In the genomic region with DNA sequence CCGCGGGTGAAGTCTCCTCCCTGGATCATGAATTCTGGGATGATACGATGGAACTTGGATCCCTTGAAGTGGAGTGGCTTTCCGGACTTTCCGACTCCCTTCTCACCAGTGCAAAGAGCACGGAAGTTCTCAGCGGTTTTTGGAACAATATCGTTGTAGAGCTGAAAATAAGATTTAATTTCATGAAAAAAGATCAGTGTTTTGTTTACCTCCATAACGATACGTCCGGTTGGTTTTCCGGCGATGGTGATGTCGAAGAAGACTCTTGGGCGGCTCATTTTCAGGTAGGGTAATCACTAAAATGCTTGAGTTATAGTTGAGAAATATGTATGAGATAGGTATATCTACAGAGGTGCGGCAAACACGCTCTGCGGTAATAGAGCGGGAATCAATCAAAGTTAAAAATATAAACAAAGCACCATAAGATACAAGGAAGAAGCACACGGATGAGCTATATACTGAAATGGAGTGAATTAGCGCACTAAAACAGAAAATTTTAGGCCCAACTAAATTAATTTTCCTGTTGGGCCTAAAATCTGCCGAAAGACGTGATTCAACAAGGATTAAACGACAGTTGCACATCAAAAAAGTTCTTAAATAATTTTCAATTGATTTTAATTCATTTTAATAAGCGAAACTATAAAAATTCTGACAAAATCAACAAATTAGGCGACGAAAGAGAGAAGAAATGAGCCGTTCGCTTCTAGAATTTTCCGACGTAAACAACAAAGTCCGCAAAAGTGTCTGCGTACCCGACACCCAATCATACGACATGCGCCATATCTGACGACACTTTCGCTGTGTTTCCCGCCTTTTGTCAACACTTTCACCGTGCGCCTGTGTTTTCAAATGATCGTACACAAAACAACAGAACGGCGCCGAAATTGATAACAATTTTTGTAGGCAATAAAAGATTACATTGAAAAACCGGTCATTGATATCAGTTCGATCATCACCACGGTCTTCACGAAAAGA, we compare ENCODE assay signal across 6 worm cellular contexts.
TF ChIP-seq lines count a peak whose summit lies in the region.

A gene (minus strand): TSS at position 296 of the 975 bp plus-strand sequence.
A gene (plus strand): TSS at position 806 of the 975 bp plus-strand sequence.

TF ChIP-seq in whole organism, L1 larva, 84 proteins besides CTCF, POLR2A, EP300 and RAD21 (continued from another document and continues in another):
- TF ChIP-seq lsy-2 (tag; optimal IDR thresholded peaks at IDR 0.05; lab: Kevin White, UChicago) (peak; percentile 76 to 81), alr-1 (tag; optimal IDR thresholded peaks at IDR 0.05; lab: Kevin White, UChicago; ENCODE audit: borderline replicate concordance) (no peak), fos-1 (tag; optimal IDR thresholded peaks at IDR 0.05; lab: Kevin White, UChicago) (peak; percentile 40), hlh-17 (GFP tag; optimal IDR thresholded peaks at IDR 0.05; lab: Kevin White, UChicago; ENCODE audit: borderline replicate concordance) (no peak), lin-13 (GFP tag; optimal IDR thresholded peaks at IDR 0.05; lab: Kevin White, UChicago) (peak; percentile 7), nhr-84 (tag; optimal IDR thresholded peaks at IDR 0.05; lab: Kevin White, UChicago) (no peak), mep-1 (tag; optimal IDR thresholded peaks at IDR 0.05; lab: Kevin White, UChicago) (peak; percentile 85), nhr-77 (tag; optimal IDR thresholded peaks at IDR 0.05; lab: Kevin White, UChicago) (no peak), pag-3 (tag; optimal IDR thresholded peaks at IDR 0.05; lab: Kevin White, UChicago; ENCODE audit: borderline replicate concordance, insufficient read depth) (peak; percentile 18), egl-27 (tag; optimal IDR thresholded peaks at IDR 0.05; lab: Kevin White, UChicago) (no peak), elt-3 (tag; optimal IDR thresholded peaks at IDR 0.05; lab: Kevin White, UChicago) (peak in 2 of 6 experiments; percentile 81 to 92), zag-1 (tag; optimal IDR thresholded peaks at IDR 0.05; lab: Kevin White, UChicago) (no peak), isw-1 (GFP tag; IDR thresholded peaks at IDR 0.05; lab: Robert Waterston, UW) (peak; percentile 67), lin-39 (tag; optimal IDR thresholded peaks at IDR 0.05; lab: Kevin White, UChicago) (peak; percentile 55), unc-30 (tag; optimal IDR thresholded peaks at IDR 0.05; lab: Kevin White, UChicago) (no peak), ceh-8 (GFP tag; optimal IDR thresholded peaks at IDR 0.05; lab: Kevin White, UChicago) (no peak), xbp-1 (tag; optimal IDR thresholded peaks at IDR 0.05; lab: Kevin White, UChicago) (peak; percentile 86), egl-13 (tag; optimal IDR thresholded peaks at IDR 0.05; lab: Kevin White, UChicago) (peak; percentile 75), skn-1 (tag; optimal IDR thresholded peaks at IDR 0.05; lab: Kevin White, UChicago) (peak; percentile 55)

TF ChIP-seq in whole organism, L2 larva, 48 proteins besides CTCF, POLR2A, EP300 and RAD21 (continued from another document):
- TF ChIP-seq nhr-129 (tag; optimal IDR thresholded peaks at IDR 0.05; lab: Kevin White, UChicago), result peak; percentile 71
- TF ChIP-seq nhr-11 (tag; optimal IDR thresholded peaks at IDR 0.05; lab: Kevin White, UChicago), result no peak
- peak; percentile 34 for TF ChIP-seq ztf-4 (tag; optimal IDR thresholded peaks at IDR 0.05; lab: Kevin White, UChicago)
- TF ChIP-seq R02D3.7 (tag; optimal IDR thresholded peaks at IDR 0.05; lab: Kevin White, UChicago), result peak; percentile 9
- TF ChIP-seq mdl-1 (tag; optimal IDR thresholded peaks at IDR 0.05; lab: Kevin White, UChicago), result peak in 1 of 2 experiments; percentile 18
- peak; percentile 61 for TF ChIP-seq nhr-21 (tag; optimal IDR thresholded peaks at IDR 0.05; lab: Kevin White, UChicago)
TF ChIP-seq in whole organism, L2 larva: peak in this region for 21.

TF ChIP-seq in whole organism, L3 larva, 47 proteins besides CTCF, POLR2A, EP300 and RAD21 (continued from another document):
- TF ChIP-seq nhr-23 (tag; optimal IDR thresholded peaks at IDR 0.05; lab: Kevin White, UChicago) (peak; percentile 74), tbx-2 (tag; optimal IDR thresholded peaks at IDR 0.05; lab: Kevin White, UChicago) (peak; percentile 68), pqm-1 (tag; optimal IDR thresholded peaks at IDR 0.05; lab: Kevin White, UChicago) (peak; percentile 73), elt-1 (tag; optimal IDR thresholded peaks at IDR 0.05; lab: Kevin White, UChicago) (no peak), mdl-1 (tag; optimal IDR thresholded peaks at IDR 0.05; lab: Kevin White, UChicago) (no peak), fos-1 (tag; optimal IDR thresholded peaks at IDR 0.05; lab: Kevin White, UChicago) (no peak), zag-1 (tag; optimal IDR thresholded peaks at IDR 0.05; lab: Kevin White, UChicago) (no peak), lsy-12 (tag; optimal IDR thresholded peaks at IDR 0.05; lab: Kevin White, UChicago) (peak; percentile 69), aly-2 (tag; optimal IDR thresholded peaks at IDR 0.05; lab: Kevin White, UChicago) (no peak), elt-2 (tag; optimal IDR thresholded peaks at IDR 0.05; lab: Kevin White, UChicago) (peak; percentile 92), skn-1 (tag; optimal IDR thresholded peaks at IDR 0.05; lab: Kevin White, UChicago) (no peak), jun-1 (tag; optimal IDR thresholded peaks at IDR 0.05; lab: Kevin White, UChicago) (peak; percentile 86), nfya-1 (tag; optimal IDR thresholded peaks at IDR 0.05; lab: Kevin White, UChicago; ENCODE audit: insufficient read depth) (peak; percentile 74), egl-5 (tag; optimal IDR thresholded peaks at IDR 0.05; lab: Kevin White, UChicago) (peak; percentile 51), lin-39 (tag; optimal IDR thresholded peaks at IDR 0.05; lab: Kevin White, UChicago) (no peak), fkh-2 (tag; optimal IDR thresholded peaks at IDR 0.05; lab: Kevin White, UChicago) (no peak), ceh-82 (tag; optimal IDR thresholded peaks at IDR 0.05; lab: Kevin White, UChicago) (no peak), nhr-12 (tag; optimal IDR thresholded peaks at IDR 0.05; lab: Kevin White, UChicago) (no peak)

TF ChIP-seq in whole organism, L4 larva, 104 proteins besides CTCF, POLR2A, EP300 and RAD21 (continued from another document and continues in another):
- TF ChIP-seq zag-1 (tag; optimal IDR thresholded peaks at IDR 0.05; lab: Kevin White, UChicago) (no peak), skn-1 (tag; optimal IDR thresholded peaks at IDR 0.05; lab: Kevin White, UChicago) (no peak), lin-13 (GFP tag; optimal IDR thresholded peaks at IDR 0.05; lab: Kevin White, UChicago) (peak; percentile 62), tag-97 (GFP tag; IDR thresholded peaks at IDR 0.05; lab: Robert Waterston, UW) (no peak), Y48G9A.11 (GFP tag; IDR thresholded peaks at IDR 0.05; lab: Robert Waterston, UW) (no peak), F26F4.8 (GFP tag; conservative IDR thresholded peaks at IDR 0.05; lab: Robert Waterston, UW) (no peak), ceh-20 (GFP tag; IDR thresholded peaks at IDR 0.05; lab: Robert Waterston, UW) (no peak), madf-5 (GFP tag; IDR thresholded peaks at IDR 0.05; lab: Robert Waterston, UW) (no peak), lin-29 (GFP tag; IDR thresholded peaks at IDR 0.05; lab: Robert Waterston, UW) (no peak), dve-1 (tag; optimal IDR thresholded peaks at IDR 0.05; lab: Kevin White, UChicago; ENCODE audit: insufficient read depth) (peak; percentile 93), daf-8 (GFP tag; IDR thresholded peaks at IDR 0.05; lab: Robert Waterston, UW) (no peak), mxl-3 (GFP tag; optimal IDR thresholded peaks at IDR 0.05; lab: Kevin White, UChicago) (peak; percentile 78), dpl-1 (GFP tag; optimal IDR thresholded peaks at IDR 0.05; lab: Kevin White, UChicago) (peak; percentile 81), ZK337.2 (GFP tag; IDR thresholded peaks at IDR 0.05; lab: Robert Waterston, UW) (no peak), hif-1 (tag; optimal IDR thresholded peaks at IDR 0.05; lab: Kevin White, UChicago) (peak in 1 of 2 experiments; percentile 29), ztf-11 (tag; optimal IDR thresholded peaks at IDR 0.05; lab: Kevin White, UChicago) (no peak), ceh-62 (tag; optimal IDR thresholded peaks at IDR 0.05; lab: Kevin White, UChicago) (no peak), lir-3 (tag; optimal IDR thresholded peaks at IDR 0.05; lab: Kevin White, UChicago) (no peak), mxl-2 (GFP tag; conservative IDR thresholded peaks at IDR 0.05; lab: Robert Waterston, UW) (no peak), hlh-11 (tag; optimal IDR thresholded peaks at IDR 0.05; lab: Kevin White, UChicago) (peak; percentile 94), duxl-1 (tag; optimal IDR thresholded peaks at IDR 0.05; lab: Kevin White, UChicago; ENCODE audit: poor library complexity) (peak; percentile 37), dmd-6 (GFP tag; IDR thresholded peaks at IDR 0.05; lab: Robert Waterston, UW) (peak; percentile 75), ceh-32 (tag; optimal IDR thresholded peaks at IDR 0.05; lab: Kevin White, UChicago; ENCODE audit: poor library complexity) (no peak), egl-27 (tag; optimal IDR thresholded peaks at IDR 0.05; lab: Kevin White, UChicago) (no peak), lim-7 (GFP tag; IDR thresholded peaks at IDR 0.05; lab: Robert Waterston, UW) (no peak), spr-3 (GFP tag; optimal IDR thresholded peaks at IDR 0.05; lab: Kevin White, UChicago) (no peak), lsy-2 (tag; optimal IDR thresholded peaks at IDR 0.05; lab: Kevin White, UChicago) (peak in 1 of 2 experiments; percentile 75)

TF ChIP-seq in whole organism, late embryonic, 69 proteins besides CTCF, POLR2A, EP300 and RAD21 (continued from another document):
- TF ChIP-seq dve-1 (tag; optimal IDR thresholded peaks at IDR 0.05; lab: Kevin White, UChicago) (no peak), unc-42 (tag; optimal IDR thresholded peaks at IDR 0.05; lab: Kevin White, UChicago) (peak; percentile 29), T23F11.4 (GFP tag; optimal IDR thresholded peaks at IDR 0.05; lab: Kevin White, UChicago) (no peak), ceh-6 (GFP tag; optimal IDR thresholded peaks at IDR 0.05; lab: Kevin White, UChicago) (no peak), ztf-16 (tag; optimal IDR thresholded peaks at IDR 0.05; lab: Kevin White, UChicago) (no peak), lin-11 (tag; optimal IDR thresholded peaks at IDR 0.05; lab: Kevin White, UChicago) (no peak), ceh-22 (tag; optimal IDR thresholded peaks at IDR 0.05; lab: Kevin White, UChicago) (no peak), sox-4 (tag; optimal IDR thresholded peaks at IDR 0.05; lab: Kevin White, UChicago) (no peak), unc-55 (GFP tag; optimal IDR thresholded peaks at IDR 0.05; lab: Kevin White, UChicago) (peak; percentile 1), unc-3 (GFP tag; conservative IDR thresholded peaks at IDR 0.05; lab: Robert Waterston, UW) (no peak), unc-3 (tag; optimal IDR thresholded peaks at IDR 0.05; lab: Kevin White, UChicago) (no peak), pha-2 (tag; optimal IDR thresholded peaks at IDR 0.05; lab: Kevin White, UChicago) (no peak), syd-9 (tag; optimal IDR thresholded peaks at IDR 0.05; lab: Kevin White, UChicago) (no peak), tbx-7 (tag; optimal IDR thresholded peaks at IDR 0.05; lab: Kevin White, UChicago) (no peak), F13H6.1 (tag; optimal IDR thresholded peaks at IDR 0.05; lab: Kevin White, UChicago) (no peak), ceh-48 (tag; optimal IDR thresholded peaks at IDR 0.05; lab: Kevin White, UChicago) (no peak), ama-1 (optimal IDR thresholded peaks at IDR 0.05; lab: Kevin White, UChicago) (no peak), nhr-232 (tag; optimal IDR thresholded peaks at IDR 0.05; lab: Kevin White, UChicago) (no peak), ceh-18 (tag; optimal IDR thresholded peaks at IDR 0.05; lab: Kevin White, UChicago) (peak; percentile 48), ets-4 (tag; optimal IDR thresholded peaks at IDR 0.05; lab: Kevin White, UChicago) (peak; percentile 13), ceh-31 (tag; optimal IDR thresholded peaks at IDR 0.05; lab: Kevin White, UChicago) (peak; percentile 36), pag-3 (tag; optimal IDR thresholded peaks at IDR 0.05; lab: Kevin White, UChicago; ENCODE audit: borderline replicate concordance) (no peak), unc-86 (tag; optimal IDR thresholded peaks at IDR 0.05; lab: Kevin White, UChicago) (no peak), che-1 (tag; optimal IDR thresholded peaks at IDR 0.05; lab: Kevin White, UChicago) (no peak)

TF ChIP-seq in whole organism, young adult, 124 proteins besides CTCF, POLR2A, EP300 and RAD21 (continued from another document and continues in another):
- no peak for TF ChIP-seq ztf-6 (GFP tag; IDR thresholded peaks at IDR 0.05; lab: Robert Waterston, UW)
- TF ChIP-seq pbrm-1 (GFP tag; IDR thresholded peaks at IDR 0.05; lab: Robert Waterston, UW), result peak; percentile 81
- peak; percentile 86 for TF ChIP-seq tlf-1 (GFP tag; optimal IDR thresholded peaks at IDR 0.05; lab: Kevin White, UChicago)
- TF ChIP-seq madf-10 (tag; optimal IDR thresholded peaks at IDR 0.05; lab: Kevin White, UChicago), result peak; percentile 8
- peak; percentile 33 for TF ChIP-seq hmg-1.2 (GFP tag; IDR thresholded peaks at IDR 0.05; lab: Robert Waterston, UW)
- peak; percentile 70 for TF ChIP-seq lir-1 (GFP tag; conservative IDR thresholded peaks at IDR 0.05; lab: Robert Waterston, UW)
- TF ChIP-seq D2030.7 (GFP tag; IDR thresholded peaks at IDR 0.05; lab: Robert Waterston, UW), result peak; percentile 62; the same call in 1 of the 2 replicates
- peak; percentile 66 for TF ChIP-seq ceh-91 (GFP tag; IDR thresholded peaks at IDR 0.05; lab: Robert Waterston, UW)
- TF ChIP-seq rpc-1 (optimal IDR thresholded peaks at IDR 0.05; lab: Kevin White, UChicago), result peak; percentile 28
- TF ChIP-seq rpc-1 (tag; optimal IDR thresholded peaks at IDR 0.05; lab: Kevin White, UChicago), result no peak
- TF ChIP-seq gei-17 (GFP tag; optimal IDR thresholded peaks at IDR 0.05; lab: Kevin White, UChicago), result peak; percentile 59
- TF ChIP-seq B0019.2 (GFP tag; conservative IDR thresholded peaks at IDR 0.05; lab: Robert Waterston, UW), result 0 out of 2 replicates have a peak, but pooled peaks have one; percentile 25
- no peak for TF ChIP-seq ztf-18 (tag; optimal IDR thresholded peaks at IDR 0.05; lab: Kevin White, UChicago)
- TF ChIP-seq dox-1 (GFP tag; IDR thresholded peaks at IDR 0.05; lab: Robert Waterston, UW), result peak; percentile 68
- TF ChIP-seq F52B5.7 (tag; optimal IDR thresholded peaks at IDR 0.05; lab: Kevin White, UChicago), result no peak
- peak; percentile 52 for TF ChIP-seq ekl-4 (GFP tag; IDR thresholded peaks at IDR 0.05; lab: Robert Waterston, UW)
- TF ChIP-seq C17E4.6 (GFP tag; IDR thresholded peaks at IDR 0.05; lab: Robert Waterston, UW), result 0 out of 2 replicates have a peak, but pooled peaks have one; percentile 26
- peak; percentile 85 for TF ChIP-seq lin-40 (tag; optimal IDR thresholded peaks at IDR 0.05; lab: Kevin White, UChicago)
- peak; percentile 10 for TF ChIP-seq ets-4 (GFP tag; optimal IDR thresholded peaks at IDR 0.05; lab: Kevin White, UChicago)
- peak; percentile 38 for TF ChIP-seq snpc-1.3 (tag; optimal IDR thresholded peaks at IDR 0.05; lab: Kevin White, UChicago; ENCODE audit: insufficient read depth)
- TF ChIP-seq attf-3 (GFP tag; conservative IDR thresholded peaks at IDR 0.05; lab: Robert Waterston, UW), result no peak; the same call in 1 of the 2 replicates
- TF ChIP-seq ceh-27 (GFP tag; optimal IDR thresholded peaks at IDR 0.05; lab: Kevin White, UChicago), result no peak
- TF ChIP-seq B0261.1 (tag; optimal IDR thresholded peaks at IDR 0.05; lab: Kevin White, UChicago), result peak; percentile 7
- TF ChIP-seq Y95B8A.8 (GFP tag; IDR thresholded peaks at IDR 0.05; lab: Robert Waterston, UW), result 0 out of 2 replicates have a peak, but pooled peaks have one; percentile 26
- peak; percentile 90 for TF ChIP-seq madf-6 (GFP tag; IDR thresholded peaks at IDR 0.05; lab: Robert Waterston, UW)
- TF ChIP-seq nhr-27 (tag; optimal IDR thresholded peaks at IDR 0.05; lab: Kevin White, UChicago), result no peak
- TF ChIP-seq efl-1 (GFP tag; optimal IDR thresholded peaks at IDR 0.05; lab: Kevin White, UChicago), result peak; percentile 73
- TF ChIP-seq F39B2.1 (GFP tag; IDR thresholded peaks at IDR 0.05; lab: Robert Waterston, UW), result no peak
- TF ChIP-seq attf-5 (GFP tag; optimal IDR thresholded peaks at IDR 0.05; lab: Kevin White, UChicago), result peak; percentile 56
- peak; percentile 55; the same call in 1 of the 2 replicates for TF ChIP-seq B0336.3 (GFP tag; IDR thresholded peaks at IDR 0.05; lab: Robert Waterston, UW)
- TF ChIP-seq madf-3 (GFP tag; IDR thresholded peaks at IDR 0.05; lab: Robert Waterston, UW), result 0 out of 2 replicates have a peak, but pooled peaks have one; percentile 63
- TF ChIP-seq ztf-25 (GFP tag; IDR thresholded peaks at IDR 0.05; lab: Robert Waterston, UW), result no peak
- TF ChIP-seq lsl-1 (GFP tag; optimal IDR thresholded peaks at IDR 0.05; lab: Kevin White, UChicago), result peak; percentile 49
- TF ChIP-seq F33H1.4 (GFP tag; IDR thresholded peaks at IDR 0.05; lab: Robert Waterston, UW), result peak; percentile 56
